Fruit fly (Drosophila melanogaster) whole organism, prepupa: ENCODE results near the gene CG10898.

Experiments used
- Blimp-1 ChIP-seq: fragments of 200-800 bp; sonication (Bioruptor generic); optimal IDR thresholded peaks from 3 replicates; lab custom pipeline; 2017; ENCODE audit warnings: missing biosample characterization, missing genetic modification characterization, mild to moderate bottlenecking, moderate library complexity, missing genetic modification reagents
- CG10631 ChIP-seq: fragments of 200-800 bp; sonication (Bioruptor generic); optimal IDR thresholded peaks from 2 replicates; lab custom pipeline; 2016; ENCODE audit warnings: missing biosample characterization, missing genetic modification characterization
- CG11294 ChIP-seq: fragments of 200-800 bp; sonication (Bioruptor generic); IDR thresholded peaks from 2 replicates; pipeline ENCODE4 v1.3.6; 2022; ENCODE audit warnings: missing biosample characterization, missing genetic modification characterization
- CG11762 ChIP-seq: fragments of 200-800 bp; sonication (Bioruptor generic); optimal IDR thresholded peaks from 3 replicates; lab custom pipeline; 2016; ENCODE audit warnings: missing biosample characterization, missing genetic modification characterization; ENCODE audit not compliant: insufficient read depth
- CG11902 ChIP-seq: fragments of 200-800 bp; sonication (Bioruptor generic); optimal IDR thresholded peaks from 3 replicates; lab custom pipeline; 2016; ENCODE audit warnings: missing biosample characterization, missing genetic modification characterization
- CG1621 ChIP-seq: fragments of 200-800 bp; sonication (Bioruptor generic); optimal IDR thresholded peaks from 3 replicates; lab custom pipeline; 2018; ENCODE audit warnings: missing biosample characterization, mild to moderate bottlenecking, missing genetic modification characterization
- CG3032 ChIP-seq: fragments of 200-800 bp; optimal IDR thresholded peaks from 2 replicates; lab custom pipeline; 2019; ENCODE audit warnings: missing biosample characterization, mild to moderate bottlenecking, missing genetic modification characterization, moderate library complexity
- CG31627 ChIP-seq: fragments of 200-800 bp; sonication (Bioruptor generic); optimal IDR thresholded peaks from 3 replicates; lab custom pipeline; 2016; ENCODE audit warnings: missing biosample characterization, missing genetic modification characterization
- CG32006 ChIP-seq: fragments of 200-800 bp; sonication (Bioruptor generic); optimal IDR thresholded peaks from 3 replicates; lab custom pipeline; 2017; ENCODE audit warnings: missing biosample characterization, mild to moderate bottlenecking, missing genetic modification characterization
- CG3919 ChIP-seq: fragments of 200-800 bp; sonication (Bioruptor generic); optimal IDR thresholded peaks from 3 replicates; lab custom pipeline; 2016; ENCODE audit warnings: missing biosample characterization, missing genetic modification characterization
- CG4318 ChIP-seq: fragments of 200-800 bp; sonication (Bioruptor generic); optimal IDR thresholded peaks from 3 replicates; lab custom pipeline; 2017; ENCODE audit warnings: missing biosample characterization, mild to moderate bottlenecking, missing genetic modification characterization
- CG6163 ChIP-seq: fragments of 200-800 bp; sonication (Bioruptor generic); IDR thresholded peaks from 3 replicates; pipeline ENCODE4 v1.3.6; 2022; ENCODE audit warnings: missing biosample characterization, missing genetic modification characterization
- CG6276 ChIP-seq: fragments of 200-800 bp; sonication (Bioruptor generic); optimal IDR thresholded peaks from 2 replicates; lab custom pipeline; 2017; ENCODE audit warnings: missing biosample characterization, mild to moderate bottlenecking, missing genetic modification characterization
- CG6792 ChIP-seq: fragments of 200-800 bp; sonication (Bioruptor generic); optimal IDR thresholded peaks from 3 replicates; lab custom pipeline; 2016; ENCODE audit warnings: missing biosample characterization, missing genetic modification characterization
- CG6808 ChIP-seq: fragments of 200-800 bp; sonication (Bioruptor generic); optimal IDR thresholded peaks from 3 replicates; lab custom pipeline; 2017; ENCODE audit warnings: missing biosample characterization, missing genetic modification characterization, mild to moderate bottlenecking, moderate library complexity, missing genetic modification reagents
- CG8119 ChIP-seq: fragments of 200-800 bp; sonication (Bioruptor generic); IDR thresholded peaks from 3 replicates; pipeline ENCODE4 v1.3.6; 2022; ENCODE audit warnings: missing biosample characterization, missing genetic modification characterization
- CG8319 ChIP-seq: fragments of 200-800 bp; sonication (Bioruptor generic); optimal IDR thresholded peaks from 3 replicates; lab custom pipeline; 2016; ENCODE audit warnings: missing biosample characterization, missing genetic modification characterization
- CG8632 ChIP-seq: fragments of 200-800 bp; sonication (Bioruptor generic); optimal IDR thresholded peaks from 3 replicates; lab custom pipeline; 2016; ENCODE audit warnings: missing biosample characterization, missing genetic modification characterization
- CG9139 ChIP-seq: fragments of 200-800 bp; sonication (Bioruptor generic); optimal IDR thresholded peaks from 3 replicates; lab custom pipeline; 2017; ENCODE audit warnings: missing biosample characterization, mild to moderate bottlenecking, missing genetic modification characterization
- Eip75B ChIP-seq: fragments of 200-800 bp; sonication (Bioruptor generic); optimal IDR thresholded peaks from 3 replicates; lab custom pipeline; 2016; ENCODE audit warnings: missing biosample characterization, missing genetic modification characterization
- Eip78C ChIP-seq: fragments of 200-800 bp; sonication (Bioruptor generic); peaks from one replicate; lab custom pipeline; 2016; ENCODE audit warnings: missing biosample characterization, missing genetic modification characterization
- Hr38 ChIP-seq: sonication (Bioruptor generic); optimal IDR thresholded peaks from 2 replicates; lab custom pipeline; 2016; ENCODE audit warnings: missing biosample characterization, missing genetic modification characterization
- Hr4 ChIP-seq: fragments of 200-800 bp; sonication (Bioruptor generic); optimal IDR thresholded peaks from 3 replicates; lab custom pipeline; 2016; ENCODE audit warnings: missing biosample characterization, missing genetic modification characterization
- Lpt ChIP-seq: fragments of 200-800 bp; sonication (Bioruptor generic); optimal IDR thresholded peaks from 3 replicates; lab custom pipeline; 2016; ENCODE audit warnings: missing biosample characterization, missing genetic modification characterization
- acj6 ChIP-seq: fragments of 200-800 bp; sonication (Bioruptor generic); optimal IDR thresholded peaks from 3 replicates; lab custom pipeline; 2016; ENCODE audit warnings: missing biosample characterization, missing genetic modification characterization
- eg ChIP-seq: fragments of 200-800 bp; sonication (Bioruptor generic); IDR thresholded peaks from 3 replicates; pipeline ENCODE4 v1.3.6; 2022; ENCODE audit warnings: missing biosample characterization, missing genetic modification characterization
- esn ChIP-seq: fragments of 200-800 bp; sonication (Bioruptor generic); optimal IDR thresholded peaks from 2 replicates; lab custom pipeline; 2016; ENCODE audit warnings: missing biosample characterization, mild to moderate bottlenecking, missing genetic modification characterization, moderate library complexity
- fd85E ChIP-seq: fragments of 200-800 bp; sonication (Bioruptor generic); optimal IDR thresholded peaks from 3 replicates; lab custom pipeline; 2016; ENCODE audit warnings: missing biosample characterization, missing genetic modification characterization
- fkh ChIP-seq: fragments of 200-800 bp; sonication (Bioruptor generic); optimal IDR thresholded peaks from 3 replicates; lab custom pipeline; 2017; ENCODE audit warnings: missing biosample characterization, mild to moderate bottlenecking, missing genetic modification characterization, moderate library complexity
- pdm3 ChIP-seq: fragments of 200-800 bp; sonication (Bioruptor generic); optimal IDR thresholded peaks from 3 replicates; lab custom pipeline; 2016; ENCODE audit warnings: missing biosample characterization, missing genetic modification characterization
- salr ChIP-seq, 2 experiments: fragments of 200-800 bp; sonication (Bioruptor generic); optimal IDR thresholded peaks; 3 replicates each; lab custom pipeline; 2016 to 2018; ENCODE audit warnings: missing biosample characterization in 2 of 2, missing genetic modification characterization in 2 of 2, mild to moderate bottlenecking in 1 of 2
- ss ChIP-seq, 2 experiments: fragments of 200-800 bp; sonication (Bioruptor generic); optimal IDR thresholded peaks; 2 replicates in 1 of 2; 3 replicates in 1 of 2; lab custom pipeline; 2017 to 2018; ENCODE audit warnings: mild to moderate bottlenecking in 2 of 2, missing biosample characterization in 2 of 2, missing genetic modification characterization in 2 of 2, moderate library complexity in 1 of 2
- topi ChIP-seq: fragments of 200-800 bp; sonication (Bioruptor generic); optimal IDR thresholded peaks from 3 replicates; lab custom pipeline; 2016; ENCODE audit warnings: missing biosample characterization, missing genetic modification characterization
- vri ChIP-seq: fragments of 200-800 bp; sonication (Bioruptor generic); optimal IDR thresholded peaks from 3 replicates; lab custom pipeline; 2016; ENCODE audit warnings: missing biosample characterization, mild to moderate bottlenecking, missing genetic modification characterization

CG10898 gene

dm6 chr3R:11569993-11570392, 12.4 kb downstream of the CG10898 start:
- TF ChIP-seq esn (GFP tag; lab: Kevin White, UChicago) (no peak), salr (GFP tag; optimal IDR thresholded peaks at IDR 0.05; lab: Kevin White, UChicago) (no peak), Lpt (GFP tag; lab: Kevin White, UChicago) (no peak), CG3032 (no peak), ss (GFP tag; optimal IDR thresholded peaks at IDR 0.05; lab: Kevin White, UChicago) (no peak), CG1621 (tag; lab: Kevin White, UChicago) (no peak), Blimp-1 (GFP tag; lab: Kevin White, UChicago) (no peak), topi (no peak), Eip78C (GFP tag; lab: Kevin White, UChicago) (no peak), vri (GFP tag; lab: Kevin White, UChicago) (no peak), Hr38 (no peak), CG6808 (no peak), CG8119 (GFP tag; lab: Robert Waterston, UW) (no peak), CG8632 (GFP tag; lab: Kevin White, UChicago) (no peak), CG31627 (GFP tag; lab: Kevin White, UChicago) (no peak), CG6792 (no peak)

DNA sequence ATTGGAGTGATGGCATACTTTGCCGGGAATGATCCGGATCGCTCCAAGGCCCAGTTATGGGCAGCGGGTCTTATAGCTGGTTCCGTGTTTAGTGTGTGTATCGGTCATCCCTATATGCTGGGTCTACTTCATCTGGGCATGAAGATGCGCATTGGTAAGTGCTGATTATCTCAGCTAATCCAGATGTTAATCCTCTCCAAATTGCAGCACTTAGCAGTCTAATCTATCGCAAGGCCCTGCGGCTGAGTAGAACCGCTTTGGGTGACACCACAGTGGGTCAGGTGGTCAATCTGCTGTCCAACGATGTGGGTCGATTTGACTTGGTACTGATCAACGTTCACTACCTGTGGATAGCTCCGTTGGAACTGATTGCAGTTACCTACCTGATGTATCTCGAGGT, 13.8 kb downstream of the CG10898 start:
- TF ChIP-seq CG31627 (GFP tag; lab: Kevin White, UChicago) (no peak), Hr38 (no peak), CG3032 (no peak), CG6792 (no peak), CG1621 (tag; lab: Kevin White, UChicago) (no peak), CG6276 (GFP tag; lab: Kevin White, UChicago) (no peak)

DNA sequence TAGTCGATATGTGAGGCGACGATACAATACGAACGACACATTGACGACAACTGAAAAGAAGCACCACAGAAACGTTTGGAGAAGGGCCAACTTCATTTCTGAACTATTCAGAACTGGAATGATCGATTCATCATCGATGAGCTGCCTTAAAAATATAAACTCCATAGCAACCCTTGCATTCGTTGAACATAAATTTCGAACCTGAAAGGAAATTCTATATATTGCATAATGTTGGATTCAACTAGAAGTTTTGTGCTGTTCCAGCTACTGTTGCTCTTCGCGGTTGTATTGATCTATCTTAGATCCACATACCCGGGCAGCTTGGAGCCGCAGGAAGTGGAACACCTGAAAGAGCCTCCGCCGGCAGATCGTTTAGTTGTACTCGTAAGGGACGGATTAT, 21.1 kb downstream of the CG10898 start, which contains the start of the genes CG6790 and CG5342:
TSS of gene CG6790 (minus strand) at position 101 of the 400 bp plus-strand sequence.
TSS of gene CG5342 (plus strand) at position 182 of the 400 bp plus-strand sequence.
- TF ChIP-seq fd85E (GFP tag; lab: Kevin White, UChicago) (no peak), Eip75B (GFP tag; lab: Kevin White, UChicago) (no peak), acj6 (no peak), Hr4 (GFP tag; lab: Kevin White, UChicago) (no peak), CG4318 (GFP tag; lab: Kevin White, UChicago) (no peak), Hr38 (no peak), CG11762 (GFP tag; lab: Kevin White, UChicago) (no peak), CG6792 (no peak), fkh (GFP tag; lab: Kevin White, UChicago) (no peak), CG32006 (GFP tag; lab: Kevin White, UChicago) (no peak)

DNA sequence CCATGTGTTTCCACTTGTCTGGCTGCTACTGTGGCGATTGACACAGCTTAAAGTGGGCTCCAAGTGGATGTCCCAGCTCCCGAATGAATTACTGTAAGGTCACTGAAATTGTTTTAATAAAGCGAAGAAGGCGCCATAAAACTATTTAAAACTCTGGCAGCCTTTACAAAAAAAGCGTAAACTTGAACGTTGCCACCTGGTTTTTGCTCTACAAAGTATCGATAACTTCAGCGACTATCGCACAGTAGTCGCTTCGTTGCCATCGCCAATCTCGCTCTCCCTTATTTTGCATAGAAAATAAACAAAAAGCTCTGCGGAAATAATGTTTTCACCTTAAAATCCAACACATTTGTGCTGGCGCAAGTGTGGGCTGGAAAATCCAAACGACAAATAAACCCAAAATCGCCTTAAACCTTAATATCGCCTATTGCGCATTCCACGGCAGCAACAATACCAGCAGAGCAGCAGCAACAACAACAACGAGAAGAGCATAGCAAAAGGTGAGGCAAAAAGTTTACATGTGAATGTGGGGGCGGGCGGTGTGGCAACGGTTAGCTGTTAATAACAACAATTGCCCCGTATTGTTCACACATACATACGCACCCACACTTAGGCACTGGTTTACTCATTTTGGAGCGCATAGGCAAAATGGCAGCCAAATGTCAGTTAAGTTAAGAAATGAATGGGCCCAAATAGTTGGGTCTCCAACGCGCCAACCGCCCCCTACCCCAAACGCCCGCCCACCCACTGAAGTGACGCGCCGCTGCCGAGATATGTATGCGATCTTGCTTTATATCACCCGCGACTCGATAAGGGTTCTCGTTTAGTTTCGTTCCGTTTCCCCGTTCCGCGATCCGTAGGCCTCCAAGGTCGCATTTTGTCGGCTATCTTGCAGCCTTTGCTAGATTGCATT, 24.0 kb downstream of the CG10898 start, which contains the start of gene wkd:
TSS of gene wkd (plus strand) at position 237 of the 913 bp plus-strand sequence.
- TF ChIP-seq CG31627 (GFP tag; lab: Kevin White, UChicago) (peak; percentile 9), eg (GFP tag; lab: Robert Waterston, UW) (no peak), pdm3 (GFP tag; lab: Kevin White, UChicago) (no peak), CG11294 (no peak), CG11902 (GFP tag; lab: Kevin White, UChicago) (no peak), CG9139 (GFP tag; lab: Kevin White, UChicago) (no peak), CG6163 (GFP tag; lab: Robert Waterston, UW) (no peak; the same call in 2 of the 3 replicates), CG1621 (tag; lab: Kevin White, UChicago) (peak; percentile 83), CG10631 (GFP tag; lab: Kevin White, UChicago) (no peak), vri (GFP tag; lab: Kevin White, UChicago) (no peak), Hr4 (GFP tag; lab: Kevin White, UChicago) (no peak), topi (no peak), CG3919 (GFP tag; lab: Kevin White, UChicago) (no peak), Eip78C (GFP tag; lab: Kevin White, UChicago) (no peak), CG8319 (GFP tag; lab: Kevin White, UChicago) (no peak), fd85E (GFP tag; lab: Kevin White, UChicago) (no peak)
